Comparison of ENCODE assay signal across 4 worm cellular contexts in the genomic region with DNA sequence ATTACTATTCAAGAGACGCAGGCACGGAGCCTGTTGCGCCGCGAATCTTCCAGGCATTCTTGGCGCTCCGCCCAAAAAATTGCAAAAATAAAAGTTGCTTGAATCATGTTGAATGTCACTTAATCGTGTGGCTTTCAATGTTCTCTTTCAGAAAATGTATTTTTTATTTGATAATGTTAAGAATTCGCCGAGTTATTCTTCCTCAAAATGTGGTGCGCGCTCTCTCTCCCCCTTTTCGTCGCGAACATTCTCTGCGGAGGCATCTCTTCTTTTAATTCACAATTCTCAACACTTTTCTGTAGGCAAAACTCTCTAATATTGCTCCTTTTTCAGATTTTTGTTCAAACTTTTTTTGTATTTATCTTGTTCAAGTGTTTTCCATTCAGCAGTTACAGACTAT.
TF ChIP-seq lines count a peak whose summit lies in the region.

No protein-coding gene starts in this region.

TF ChIP-seq in whole organism, L2 larva, 48 proteins besides CTCF, POLR2A, EP300 and RAD21 (continued from another document):
- TF ChIP-seq peb-1 (tag; optimal IDR thresholded peaks at IDR 0.05; lab: Kevin White, UChicago) (no peak), nhr-10 (tag; optimal IDR thresholded peaks at IDR 0.05; lab: Kevin White, UChicago) (peak; percentile 83), Y55F3AM.14 (GFP tag; optimal IDR thresholded peaks at IDR 0.05; lab: Kevin White, UChicago) (peak; percentile 98), blmp-1 (tag; optimal IDR thresholded peaks at IDR 0.05; lab: Kevin White, UChicago; ENCODE audit: insufficient read depth) (peak; percentile 82), alr-1 (tag; optimal IDR thresholded peaks at IDR 0.05; lab: Kevin White, UChicago) (no peak), nhr-23 (tag; optimal IDR thresholded peaks at IDR 0.05; lab: Kevin White, UChicago) (no peak), R02D3.7 (tag; optimal IDR thresholded peaks at IDR 0.05; lab: Kevin White, UChicago) (peak; percentile 62), gmeb-1 (tag; optimal IDR thresholded peaks at IDR 0.05; lab: Kevin White, UChicago) (peak; percentile 86), lin-39 (tag; optimal IDR thresholded peaks at IDR 0.05; lab: Kevin White, UChicago) (peak; percentile 43), nhr-12 (tag; optimal IDR thresholded peaks at IDR 0.05; lab: Kevin White, UChicago) (no peak), unc-62 (GFP tag; optimal IDR thresholded peaks at IDR 0.05; lab: Kevin White, UChicago) (peak; percentile 38), nhr-25 (tag; optimal IDR thresholded peaks at IDR 0.05; lab: Kevin White, UChicago) (peak; percentile 97), mab-5 (tag; optimal IDR thresholded peaks at IDR 0.05; lab: Kevin White, UChicago) (peak; percentile 90), mdl-1 (tag; optimal IDR thresholded peaks at IDR 0.05; lab: Kevin White, UChicago) (peak in 1 of 2 experiments; percentile 76), ZK546.5 (tag; optimal IDR thresholded peaks at IDR 0.05; lab: Kevin White, UChicago) (peak; percentile 75), nhr-237 (tag; optimal IDR thresholded peaks at IDR 0.05; lab: Kevin White, UChicago) (peak; percentile 78), unc-39 (tag; optimal IDR thresholded peaks at IDR 0.05; lab: Kevin White, UChicago) (no peak), nhr-129 (tag; optimal IDR thresholded peaks at IDR 0.05; lab: Kevin White, UChicago) (peak; percentile 96), nhr-77 (tag; optimal IDR thresholded peaks at IDR 0.05; lab: Kevin White, UChicago) (peak; percentile 71), sma-3 (GFP tag; optimal IDR thresholded peaks at IDR 0.05; lab: Kevin White, UChicago) (peak; percentile 99), sma-9 (GFP tag; optimal IDR thresholded peaks at IDR 0.05; lab: Kevin White, UChicago) (peak; percentile 87), sma-9 (tag; optimal IDR thresholded peaks at IDR 0.05; lab: Kevin White, UChicago) (no peak), egl-27 (tag; optimal IDR thresholded peaks at IDR 0.05; lab: Kevin White, UChicago) (peak; percentile 95), lsy-2 (tag; optimal IDR thresholded peaks at IDR 0.05; lab: Kevin White, UChicago) (peak; percentile 92 to 95), mbf-1 (tag; optimal IDR thresholded peaks at IDR 0.05; lab: Kevin White, UChicago) (no peak), ztf-4 (tag; optimal IDR thresholded peaks at IDR 0.05; lab: Kevin White, UChicago) (peak; percentile 95), nhr-6 (tag; optimal IDR thresholded peaks at IDR 0.05; lab: Kevin White, UChicago) (peak; percentile 93)

TF ChIP-seq in whole organism, L4 larva, 104 proteins besides CTCF, POLR2A, EP300 and RAD21 (continued from another document and continues in another):
- TF ChIP-seq ZK337.2 (GFP tag; IDR thresholded peaks at IDR 0.05; lab: Robert Waterston, UW) (0 out of 2 replicates have a peak, but pooled peaks have one; percentile 32), set-16 (GFP tag; IDR thresholded peaks at IDR 0.05; lab: Robert Waterston, UW) (peak; percentile 65), dmd-8 (GFP tag; IDR thresholded peaks at IDR 0.05; lab: Robert Waterston, UW) (no peak), ceh-44 (GFP tag; IDR thresholded peaks at IDR 0.05; lab: Robert Waterston, UW) (peak; percentile 50; the same call in 1 of the 2 replicates), nhr-76 (tag; optimal IDR thresholded peaks at IDR 0.05; lab: Kevin White, UChicago) (peak; percentile 78), unc-62 (GFP tag; optimal IDR thresholded peaks at IDR 0.05 in 1 of 2; lab: Kevin White, UChicago) (peak; percentile 31 to 97), unc-62 (tag; optimal IDR thresholded peaks at IDR 0.05; lab: Kevin White, UChicago) (no peak), dmd-9 (GFP tag; IDR thresholded peaks at IDR 0.05; lab: Robert Waterston, UW) (peak; percentile 92), lin-1 (GFP tag; IDR thresholded peaks at IDR 0.05; lab: Robert Waterston, UW) (peak; percentile 60; the same call in 1 of the 2 replicates), Y105C5A.15 (GFP tag; IDR thresholded peaks at IDR 0.05; lab: Robert Waterston, UW) (peak; percentile 50; the same call in 1 of the 2 replicates), T20F7.1 (GFP tag; optimal IDR thresholded peaks at IDR 0.05; lab: Kevin White, UChicago) (peak; percentile 90), daf-12 (tag; optimal IDR thresholded peaks at IDR 0.05; lab: Kevin White, UChicago) (no peak), hlh-11 (tag; optimal IDR thresholded peaks at IDR 0.05; lab: Kevin White, UChicago) (peak; percentile 97), tra-1 (GFP tag; IDR thresholded peaks at IDR 0.05; lab: Robert Waterston, UW) (peak; percentile 97), madf-9 (GFP tag; conservative IDR thresholded peaks at IDR 0.05; lab: Robert Waterston, UW) (peak; percentile 88), cey-2 (tag; optimal IDR thresholded peaks at IDR 0.05; lab: Kevin White, UChicago; ENCODE audit: borderline replicate concordance, insufficient read depth) (no peak), mxl-2 (GFP tag; conservative IDR thresholded peaks at IDR 0.05; lab: Robert Waterston, UW) (peak; percentile 64; the same call in 1 of the 2 replicates), nhr-237 (tag; optimal IDR thresholded peaks at IDR 0.05; lab: Kevin White, UChicago) (peak; percentile 22), hlh-30 (tag; optimal IDR thresholded peaks at IDR 0.05; lab: Kevin White, UChicago; ENCODE audit: insufficient read depth) (peak; percentile 85), F44E2.7 (GFP tag; IDR thresholded peaks at IDR 0.05; lab: Robert Waterston, UW) (0 out of 2 replicates have a peak, but pooled peaks have one; percentile 57), snpc-4 (tag; optimal IDR thresholded peaks at IDR 0.05; lab: Kevin White, UChicago) (peak; percentile 27), mes-2 (tag; optimal IDR thresholded peaks at IDR 0.05; lab: Kevin White, UChicago; ENCODE audit: poor library complexity, severe bottlenecking) (peak; percentile 89), nhr-48 (tag; optimal IDR thresholded peaks at IDR 0.05; lab: Kevin White, UChicago) (peak; percentile 92), ZK546.5 (tag; optimal IDR thresholded peaks at IDR 0.05; lab: Kevin White, UChicago) (peak in 1 of 2 experiments; percentile 66), ceh-82 (tag; optimal IDR thresholded peaks at IDR 0.05; lab: Kevin White, UChicago) (no peak), aly-2 (tag; optimal IDR thresholded peaks at IDR 0.05; lab: Kevin White, UChicago) (no peak), R02D3.7 (tag; optimal IDR thresholded peaks at IDR 0.05; lab: Kevin White, UChicago) (no peak), dve-1 (tag; optimal IDR thresholded peaks at IDR 0.05; lab: Kevin White, UChicago; ENCODE audit: insufficient read depth) (peak; percentile 98), T26A8.4 (GFP tag; IDR thresholded peaks at IDR 0.05; lab: Robert Waterston, UW) (peak; percentile 91), ceh-62 (tag; optimal IDR thresholded peaks at IDR 0.05; lab: Kevin White, UChicago) (no peak), mep-1 (tag; optimal IDR thresholded peaks at IDR 0.05; lab: Kevin White, UChicago) (peak; percentile 99), gei-8 (GFP tag; optimal IDR thresholded peaks at IDR 0.05; lab: Kevin White, UChicago) (peak; percentile 91)

TF ChIP-seq in whole organism, late embryonic, 69 proteins besides CTCF, POLR2A, EP300 and RAD21 (continued from another document and continues in another):
- TF ChIP-seq unc-3 (GFP tag; conservative IDR thresholded peaks at IDR 0.05; lab: Robert Waterston, UW), result peak; percentile 56; the same call in 1 of the 2 replicates
- peak; percentile 58 for TF ChIP-seq unc-3 (tag; optimal IDR thresholded peaks at IDR 0.05; lab: Kevin White, UChicago)
- TF ChIP-seq fkh-6 (tag; optimal IDR thresholded peaks at IDR 0.05; lab: Kevin White, UChicago), result no peak
- TF ChIP-seq ceh-9 (tag; optimal IDR thresholded peaks at IDR 0.05; lab: Kevin White, UChicago), result no peak
- TF ChIP-seq ceh-48 (tag; optimal IDR thresholded peaks at IDR 0.05; lab: Kevin White, UChicago), result peak; percentile 63
- TF ChIP-seq dve-1 (tag; optimal IDR thresholded peaks at IDR 0.05; lab: Kevin White, UChicago), result peak; percentile 92
- TF ChIP-seq fax-1 (tag; optimal IDR thresholded peaks at IDR 0.05; lab: Kevin White, UChicago), result peak; percentile 30
- TF ChIP-seq ceh-19 (GFP tag; optimal IDR thresholded peaks at IDR 0.05; lab: Kevin White, UChicago), result peak; percentile 76
- peak; percentile 98 for TF ChIP-seq ref-2 (tag; optimal IDR thresholded peaks at IDR 0.05; lab: Kevin White, UChicago)
- TF ChIP-seq sox-2 (GFP tag; IDR thresholded peaks at IDR 0.05; lab: Robert Waterston, UW), result peak; percentile 85
- TF ChIP-seq hlh-13 (GFP tag; optimal IDR thresholded peaks at IDR 0.05; lab: Kevin White, UChicago), result no peak
- TF ChIP-seq pag-3 (tag; optimal IDR thresholded peaks at IDR 0.05; lab: Kevin White, UChicago; ENCODE audit: borderline replicate concordance), result no peak
- TF ChIP-seq pha-2 (tag; optimal IDR thresholded peaks at IDR 0.05; lab: Kevin White, UChicago), result peak; percentile 82
- TF ChIP-seq gmeb-2 (tag; optimal IDR thresholded peaks at IDR 0.05; lab: Kevin White, UChicago), result peak; percentile 60
- peak; percentile 35 for TF ChIP-seq tbx-7 (tag; optimal IDR thresholded peaks at IDR 0.05; lab: Kevin White, UChicago)
- TF ChIP-seq C08G9.2 (tag; optimal IDR thresholded peaks at IDR 0.05; lab: Kevin White, UChicago), result peak; percentile 56
- TF ChIP-seq zip-5 (tag; optimal IDR thresholded peaks at IDR 0.05; lab: Kevin White, UChicago), result no peak
- peak; percentile 42 for TF ChIP-seq ahr-1 (tag; optimal IDR thresholded peaks at IDR 0.05; lab: Kevin White, UChicago)
- TF ChIP-seq ets-4 (tag; optimal IDR thresholded peaks at IDR 0.05; lab: Kevin White, UChicago), result peak; percentile 86
- peak; percentile 71 for TF ChIP-seq che-1 (tag; optimal IDR thresholded peaks at IDR 0.05; lab: Kevin White, UChicago)
- TF ChIP-seq ceh-14 (tag; optimal IDR thresholded peaks at IDR 0.05; lab: Kevin White, UChicago), result peak; percentile 94
- TF ChIP-seq ceh-22 (tag; optimal IDR thresholded peaks at IDR 0.05; lab: Kevin White, UChicago), result no peak
- TF ChIP-seq unc-55 (GFP tag; optimal IDR thresholded peaks at IDR 0.05; lab: Kevin White, UChicago), result peak; percentile 89
- peak; percentile 3 for TF ChIP-seq lin-11 (tag; optimal IDR thresholded peaks at IDR 0.05; lab: Kevin White, UChicago)
- TF ChIP-seq ceh-2 (tag; optimal IDR thresholded peaks at IDR 0.05; lab: Kevin White, UChicago), result peak; percentile 71
- TF ChIP-seq unc-86 (tag; optimal IDR thresholded peaks at IDR 0.05; lab: Kevin White, UChicago), result peak; percentile 92
- peak; percentile 6 for TF ChIP-seq ceh-30 (tag; optimal IDR thresholded peaks at IDR 0.05; lab: Kevin White, UChicago)
- peak; percentile 66 for TF ChIP-seq eyg-1 (tag; optimal IDR thresholded peaks at IDR 0.05; lab: Kevin White, UChicago)
- TF ChIP-seq hlh-15 (tag; optimal IDR thresholded peaks at IDR 0.05; lab: Kevin White, UChicago), result peak; percentile 40
- TF ChIP-seq rnt-1 (tag; optimal IDR thresholded peaks at IDR 0.05; lab: Kevin White, UChicago), result peak; percentile 91
- peak; percentile 98 for TF ChIP-seq unc-42 (tag; optimal IDR thresholded peaks at IDR 0.05; lab: Kevin White, UChicago)
- no peak for TF ChIP-seq elt-4 (tag; optimal IDR thresholded peaks at IDR 0.05; lab: Kevin White, UChicago)
- TF ChIP-seq dmd-4 (tag; optimal IDR thresholded peaks at IDR 0.05; lab: Kevin White, UChicago; ENCODE audit: borderline replicate concordance), result peak; percentile 43
- peak; percentile 89 for TF ChIP-seq ztf-16 (tag; optimal IDR thresholded peaks at IDR 0.05; lab: Kevin White, UChicago)
- peak; percentile 46 for TF ChIP-seq hlh-30 (tag; optimal IDR thresholded peaks at IDR 0.05; lab: Kevin White, UChicago; ENCODE audit: insufficient read depth)
- TF ChIP-seq npax-4 (tag; optimal IDR thresholded peaks at IDR 0.05; lab: Kevin White, UChicago), result no peak

TF ChIP-seq in whole organism, mixed stage, embryonic, 35 proteins besides CTCF, POLR2A, EP300 and RAD21 (continued from another document):
- TF ChIP-seq ztf-11 (tag; optimal IDR thresholded peaks at IDR 0.05; lab: Kevin White, UChicago) (peak; percentile 83), snpc-4 (tag; optimal IDR thresholded peaks at IDR 0.05; lab: Kevin White, UChicago) (no peak), lin-13 (tag; optimal IDR thresholded peaks at IDR 0.05; lab: Kevin White, UChicago) (peak; percentile 99), lsy-2 (tag; optimal IDR thresholded peaks at IDR 0.05; lab: Kevin White, UChicago) (peak; percentile 89), lin-32 (GFP tag; optimal IDR thresholded peaks at IDR 0.05; lab: Kevin White, UChicago) (peak; percentile 10), tbx-8 (GFP tag; optimal IDR thresholded peaks at IDR 0.05; lab: Kevin White, UChicago) (peak; percentile 82), drap-1 (GFP tag; optimal IDR thresholded peaks at IDR 0.05; lab: Kevin White, UChicago) (peak; percentile 87), unc-62 (GFP tag; optimal IDR thresholded peaks at IDR 0.05; lab: Kevin White, UChicago) (peak; percentile 91)
